Worm (Caenorhabditis elegans) whole organism, L4 larva: ENCODE measurements around the gene Y97E10C.1.

Source experiments
- aly-2 ChIP-seq: sonication (generic microtip); optimal IDR thresholded peaks from 2 replicates; lab custom pipeline; 2018; ENCODE audit warnings: missing biosample characterization, missing genetic modification characterization
- ceh-44 ChIP-seq: fragments of 200-800 bp; sonication (Bioruptor generic); IDR thresholded peaks from 2 replicates; pipeline ENCODE4 v1.3.6; 2022; ENCODE audit warnings: missing genetic modification reagents, missing genetic modification characterization, missing compliant biosample characterization
- ceh-82 ChIP-seq: sonication (generic microtip); optimal IDR thresholded peaks from 2 replicates; lab custom pipeline; 2017; ENCODE audit warnings: missing biosample characterization, missing genetic modification characterization
- hlh-30 ChIP-seq: sonication (generic microtip); optimal IDR thresholded peaks from 2 replicates; lab custom pipeline; 2017; ENCODE audit warnings: antibody characterized with exemption, mild to moderate bottlenecking, missing genetic modification characterization, missing compliant biosample characterization; ENCODE audit not compliant: insufficient read depth
- sdz-12 ChIP-seq: fragments of 200-800 bp; sonication (Bioruptor generic); optimal IDR thresholded peaks from 2 replicates; lab custom pipeline; 2018; ENCODE audit warnings: mild to moderate bottlenecking, missing genetic modification characterization, missing compliant biosample characterization
- vab-7 ChIP-seq: fragments of 200-800 bp; sonication (Bioruptor generic); IDR thresholded peaks from 2 replicates; pipeline ENCODE4 v1.3.6; 2022; ENCODE audit warnings: missing genetic modification reagents, missing genetic modification characterization, missing compliant biosample characterization

DNA sequence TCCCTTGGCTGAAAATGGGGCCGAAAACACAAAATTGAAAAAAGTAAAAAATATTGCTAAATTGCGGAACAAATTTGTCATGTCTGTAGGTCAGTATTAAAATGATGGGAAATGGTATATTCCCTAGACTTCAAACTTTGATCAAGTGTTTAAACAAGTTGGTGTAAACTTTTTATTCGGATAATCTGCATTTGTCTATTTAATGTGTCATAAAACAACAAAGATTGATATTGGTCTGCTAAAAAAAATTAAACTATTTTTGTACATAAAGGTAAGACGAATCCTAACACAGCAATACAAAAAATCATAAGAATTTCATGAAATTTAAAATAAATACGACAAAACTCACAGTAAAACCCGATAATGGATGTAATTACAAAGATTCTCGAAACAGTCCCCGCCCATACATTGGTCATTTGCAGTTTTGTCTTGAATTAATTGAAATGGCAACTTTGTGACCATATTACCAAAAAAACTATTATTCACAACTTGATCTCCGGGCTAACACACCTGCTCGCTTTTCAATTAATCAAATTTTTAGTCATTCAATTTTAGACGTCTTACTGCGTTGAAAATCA is 4.6 kb upstream of the Y97E10C.1 start, which contains the start of the genes ZK105.6 and ZK105.8:
- TF ChIP-seq sdz-12 (GFP tag; lab: Kevin White, UChicago) (no peak), ceh-44 (GFP tag; lab: Robert Waterston, UW) (no peak), vab-7 (no peak), hlh-30 (tag; lab: Kevin White, UChicago) (no peak), aly-2 (tag; lab: Kevin White, UChicago) (no peak), ceh-82 (tag; lab: Kevin White, UChicago) (no peak)
